Fruit fly (Drosophila melanogaster): ENCODE results near the gene CG17929.

DNA sequence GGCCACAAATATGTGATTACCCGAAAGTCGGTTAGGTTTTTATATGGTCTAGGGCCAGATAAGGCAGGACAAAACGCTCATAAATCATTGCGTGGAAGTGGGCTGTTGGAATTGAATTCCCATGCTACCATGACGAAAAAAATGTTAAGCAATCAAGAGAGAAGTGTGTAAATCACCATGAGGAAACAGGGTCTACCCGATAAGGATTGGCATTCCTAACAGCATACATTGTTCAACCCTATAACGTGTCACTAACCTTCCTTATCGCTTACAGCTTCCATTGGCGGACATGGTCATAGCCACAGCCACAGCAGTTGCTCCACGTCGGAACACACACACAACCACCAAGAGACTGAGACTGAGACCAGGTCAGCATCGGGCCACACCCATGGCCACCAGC lies 17.2 kb upstream of the CG17929 start:
- TF ChIP-seq h (optimal IDR thresholded peaks at IDR 0.05) (no peak), Sin3A (optimal IDR thresholded peaks at IDR 0.05) (no peak), Myc (optimal IDR thresholded peaks at IDR 0.05) (no peak)

Measured in Kc167 (cell line).